Worm (Caenorhabditis elegans) whole organism, L1 larva: Measurements from ENCODE around the gene C17H11.6.

ENCODE experiments used
- C04F5.9 ChIP-seq: sonication (generic microtip); optimal IDR thresholded peaks from 2 replicates; lab custom pipeline; 2016; ENCODE audit warnings: missing genetic modification characterization, missing compliant biosample characterization
- aha-1 ChIP-seq: fragments of 150-350 bp; optimal IDR thresholded peaks from 2 replicates; lab custom pipeline; 2014; ENCODE audit warnings: missing biosample characterization, missing genetic modification characterization
- alr-1 ChIP-seq: fragments of 200-800 bp; sonication (Bioruptor generic); optimal IDR thresholded peaks from 2 replicates; lab custom pipeline; 2018; ENCODE audit warnings: borderline replicate concordance, mild to moderate bottlenecking, missing genetic modification characterization, missing compliant biosample characterization
- ceh-8 ChIP-seq: fragments of 200-800 bp; sonication (Bioruptor generic); optimal IDR thresholded peaks from 2 replicates; lab custom pipeline; 2018; ENCODE audit warnings: mild to moderate bottlenecking, missing genetic modification characterization, moderate library complexity, missing compliant biosample characterization
- ces-1 ChIP-seq: fragments of 150-350 bp; optimal IDR thresholded peaks from 2 replicates; lab custom pipeline; 2014; ENCODE audit warnings: missing biosample characterization, missing genetic modification reagents, missing genetic modification characterization
- dpl-1 ChIP-seq, 3 experiments: fragments of 150-350 bp in 2 of 3; sonication (generic microtip) in 1 of 3; optimal IDR thresholded peaks; 2 replicates each; lab custom pipeline; 2014 to 2017; ENCODE audit warnings: missing biosample characterization in 3 of 3, missing genetic modification characterization in 3 of 3, missing genetic modification reagents in 3 of 3
- dsc-1 ChIP-seq: sonication (generic microtip); optimal IDR thresholded peaks from 2 replicates; lab custom pipeline; 2016; ENCODE audit warnings: mild to moderate bottlenecking, missing genetic modification characterization, missing compliant biosample characterization
- efl-1 ChIP-seq, 4 experiments: fragments of 150-350 bp; optimal IDR thresholded peaks in 3 of 4; peaks in 1 of 4; 1 replicate in 1 of 4; 2 replicates in 3 of 4; lab custom pipeline; 2014; ENCODE audit warnings: missing biosample characterization in 2 of 4, missing genetic modification characterization in 2 of 4, missing genetic modification reagents in 2 of 4
- efl-3 ChIP-seq: fragments of 200-800 bp; sonication (Bioruptor generic); optimal IDR thresholded peaks from 2 replicates; lab custom pipeline; 2018; ENCODE audit warnings: mild to moderate bottlenecking, missing genetic modification characterization, missing compliant biosample characterization
- egl-27 ChIP-seq, 2 experiments: fragments of 150-350 bp in 1 of 2; sonication (generic microtip); optimal IDR thresholded peaks; 3 replicates each; lab custom pipeline; 2017 to 2018; ENCODE audit warnings: missing biosample characterization in 2 of 2, missing genetic modification characterization in 2 of 2, missing genetic modification reagents in 2 of 2
- elt-3 ChIP-seq, 6 experiments: fragments of 150-350 bp in 1 of 6; sonication (generic microtip); optimal IDR thresholded peaks; 2 replicates each; lab custom pipeline; 2017 to 2018; ENCODE audit warnings: missing biosample characterization in 6 of 6, missing genetic modification characterization in 6 of 6, inconsistent platforms in 1 of 6
- ets-5 ChIP-seq: fragments of 200-800 bp; sonication (Bioruptor generic); IDR thresholded peaks from 2 replicates; pipeline ENCODE4 v1.3.6; 2022; ENCODE audit warnings: missing genetic modification characterization, missing compliant biosample characterization
- fkh-10 ChIP-seq: sonication (generic microtip); optimal IDR thresholded peaks from 2 replicates; lab custom pipeline; 2017; ENCODE audit warnings: missing biosample characterization, missing genetic modification reagents, missing genetic modification characterization
- fkh-4 ChIP-seq: sonication (generic microtip); optimal IDR thresholded peaks from 2 replicates; lab custom pipeline; 2016; ENCODE audit warnings: missing compliant biosample characterization, missing genetic modification characterization, borderline replicate concordance
- fos-1 ChIP-seq: fragments of 150-350 bp; optimal IDR thresholded peaks from 2 replicates; lab custom pipeline; 2014; ENCODE audit warnings: missing biosample characterization, missing genetic modification characterization
- grh-1 ChIP-seq: fragments of 200-800 bp; sonication (Bioruptor generic); IDR thresholded peaks from 2 replicates; pipeline ENCODE4 v1.3.6; 2022; ENCODE audit warnings: missing genetic modification reagents, missing genetic modification characterization, missing compliant biosample characterization
- hlh-4 ChIP-seq: sonication (generic microtip); optimal IDR thresholded peaks from 2 replicates; lab custom pipeline; 2016; ENCODE audit warnings: mild to moderate bottlenecking, missing genetic modification characterization, missing compliant biosample characterization
- hpl-2 ChIP-seq: fragments of 150-350 bp; optimal IDR thresholded peaks from 2 replicates; lab custom pipeline; 2014; ENCODE audit warnings: missing biosample characterization, missing genetic modification reagents, missing genetic modification characterization
- jun-1 ChIP-seq: fragments of 150-350 bp; optimal IDR thresholded peaks from 2 replicates; lab custom pipeline; 2014; ENCODE audit warnings: missing biosample characterization, missing genetic modification reagents, missing genetic modification characterization
- lin-13 ChIP-seq: fragments of 150-350 bp; optimal IDR thresholded peaks from 2 replicates; lab custom pipeline; 2014; ENCODE audit warnings: missing biosample characterization, missing genetic modification reagents, missing genetic modification characterization
- lin-14 ChIP-seq: fragments of 200-800 bp; sonication (Bioruptor generic); optimal IDR thresholded peaks from 2 replicates; lab custom pipeline; 2018; ENCODE audit warnings: mild to moderate bottlenecking, missing genetic modification characterization, moderate library complexity, missing compliant biosample characterization
- lin-35 ChIP-seq, 2 experiments: fragments of 150-350 bp; optimal IDR thresholded peaks; 2 replicates each; lab custom pipeline; 2014; ENCODE audit warnings: missing biosample characterization in 2 of 2, missing genetic modification characterization in 2 of 2, missing genetic modification reagents in 2 of 2
- lsy-2 ChIP-seq, 2 experiments: fragments of 150-350 bp; optimal IDR thresholded peaks; 2 replicates each; lab custom pipeline; 2014; ENCODE audit warnings: missing biosample characterization in 2 of 2, missing genetic modification characterization in 2 of 2
- mab-9 ChIP-seq: fragments of 200-800 bp; sonication (Bioruptor generic); IDR thresholded peaks from 2 replicates; pipeline ENCODE4 v1.3.6; 2022; ENCODE audit warnings: missing genetic modification reagents, missing genetic modification characterization, missing compliant biosample characterization
- mdl-1 ChIP-seq, 2 experiments: fragments of 150-350 bp; optimal IDR thresholded peaks; 2 replicates each; lab custom pipeline; 2014 to 2017; ENCODE audit warnings: missing biosample characterization in 2 of 2, missing genetic modification characterization in 2 of 2, inconsistent platforms in 1 of 2
- mef-2 ChIP-seq: fragments of 150-350 bp; optimal IDR thresholded peaks from 2 replicates; lab custom pipeline; 2014; ENCODE audit warnings: missing biosample characterization, missing genetic modification characterization
- mep-1 ChIP-seq: fragments of 150-350 bp; optimal IDR thresholded peaks from 2 replicates; lab custom pipeline; 2014; ENCODE audit warnings: missing biosample characterization, missing genetic modification characterization
- nhr-11 ChIP-seq: fragments of 150-350 bp; optimal IDR thresholded peaks from 2 replicates; lab custom pipeline; 2014; ENCODE audit warnings: missing biosample characterization, missing genetic modification characterization
- nhr-237 ChIP-seq: fragments of 150-350 bp; optimal IDR thresholded peaks from 2 replicates; lab custom pipeline; 2014; ENCODE audit warnings: missing biosample characterization, missing genetic modification characterization
- nhr-47 ChIP-seq: sonication (generic microtip); optimal IDR thresholded peaks from 2 replicates; lab custom pipeline; 2016; ENCODE audit warnings: mild to moderate bottlenecking, missing genetic modification characterization, moderate library complexity, missing compliant biosample characterization
- nhr-85 ChIP-seq: sonication (generic microtip); peaks from one replicate; lab custom pipeline; 2016; ENCODE audit warnings: missing genetic modification characterization, inconsistent platforms, missing compliant biosample characterization
- pag-3 ChIP-seq: sonication (generic microtip); optimal IDR thresholded peaks from 2 replicates; lab custom pipeline; 2017; ENCODE audit warnings: missing genetic modification characterization, mild to moderate bottlenecking, missing compliant biosample characterization, antibody characterized with exemption, borderline replicate concordance; ENCODE audit not compliant: insufficient read depth
- pqm-1 ChIP-seq: sonication (generic microtip); optimal IDR thresholded peaks from 3 replicates; lab custom pipeline; 2017; ENCODE audit warnings: missing biosample characterization, missing genetic modification characterization
- rnt-1 ChIP-seq: sonication (generic microtip); optimal IDR thresholded peaks from 2 replicates; lab custom pipeline; 2016; ENCODE audit warnings: mild to moderate bottlenecking, missing genetic modification characterization, moderate library complexity, missing compliant biosample characterization
- skn-1 ChIP-seq: fragments of 150-350 bp; optimal IDR thresholded peaks from 2 replicates; lab custom pipeline; 2014; ENCODE audit warnings: missing biosample characterization, missing genetic modification characterization
- snu-23 ChIP-seq: sonication (generic microtip); optimal IDR thresholded peaks from 2 replicates; lab custom pipeline; 2016; ENCODE audit warnings: missing genetic modification characterization, missing compliant biosample characterization
- sox-4 ChIP-seq: sonication (generic microtip); optimal IDR thresholded peaks from 2 replicates; lab custom pipeline; 2016; ENCODE audit warnings: missing genetic modification characterization, missing compliant biosample characterization
- sup-37 ChIP-seq: fragments of 200-800 bp; sonication (Bioruptor generic); optimal IDR thresholded peaks from 2 replicates; lab custom pipeline; 2018; ENCODE audit warnings: mild to moderate bottlenecking, missing genetic modification characterization, missing compliant biosample characterization
- tbx-2 ChIP-seq: sonication (generic microtip); optimal IDR thresholded peaks from 2 replicates; lab custom pipeline; 2016; ENCODE audit warnings: missing genetic modification characterization, missing compliant biosample characterization
- tlp-1 ChIP-seq: fragments of 150-350 bp; optimal IDR thresholded peaks from 2 replicates; lab custom pipeline; 2014; ENCODE audit warnings: missing biosample characterization, missing genetic modification characterization
- unc-130 ChIP-seq: fragments of 150-350 bp; optimal IDR thresholded peaks from 2 replicates; lab custom pipeline; 2017; ENCODE audit warnings: missing biosample characterization, missing genetic modification characterization, inconsistent platforms
- unc-62 ChIP-seq: fragments of 150-350 bp; optimal IDR thresholded peaks from 2 replicates; lab custom pipeline; 2014; ENCODE audit warnings: missing biosample characterization, missing genetic modification reagents, missing genetic modification characterization
- unc-86 ChIP-seq: sonication (generic microtip); optimal IDR thresholded peaks from 2 replicates; lab custom pipeline; 2016; ENCODE audit warnings: missing genetic modification characterization, missing compliant biosample characterization
- zag-1 ChIP-seq: fragments of 150-350 bp; optimal IDR thresholded peaks from 2 replicates; lab custom pipeline; 2014; ENCODE audit warnings: missing biosample characterization, missing genetic modification characterization
- zip-4 ChIP-seq: fragments of 200-800 bp; sonication (Bioruptor generic); optimal IDR thresholded peaks from 2 replicates; lab custom pipeline; 2018; ENCODE audit warnings: mild to moderate bottlenecking, missing genetic modification characterization, moderate library complexity, missing compliant biosample characterization
- ztf-11 ChIP-seq, 2 experiments: sonication (generic microtip); optimal IDR thresholded peaks; 2 replicates each; lab custom pipeline; 2016 to 2017; ENCODE audit warnings: missing genetic modification characterization in 2 of 2, missing biosample characterization in 1 of 2, missing compliant biosample characterization in 1 of 2
- ztf-4 ChIP-seq: fragments of 150-350 bp; optimal IDR thresholded peaks from 2 replicates; lab custom pipeline; 2014; ENCODE audit warnings: missing biosample characterization, missing genetic modification characterization

The C17H11.6 gene

DNA sequence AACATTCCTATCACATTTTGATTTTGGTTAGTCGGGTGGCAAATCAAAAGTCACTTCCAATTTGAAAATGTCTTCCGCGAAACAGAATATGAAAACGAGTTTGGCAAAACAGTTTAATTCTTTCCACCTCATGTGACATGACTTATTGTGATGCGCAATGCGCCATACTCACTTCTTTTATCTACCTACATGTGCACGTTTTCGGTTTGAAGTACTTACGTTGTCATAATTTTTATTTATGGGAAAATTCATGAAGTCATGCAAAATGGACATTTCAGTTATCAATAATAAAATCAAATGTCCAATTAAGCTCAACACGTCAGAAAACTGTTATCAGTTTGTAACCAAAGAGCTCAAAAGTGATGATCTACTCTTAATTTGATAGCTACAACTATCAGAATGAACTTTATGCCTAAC lies 35.1 kb upstream of the C17H11.6 start (continued):
- TF ChIP-seq tbx-2 (tag; lab: Kevin White, UChicago) (peak; percentile 65), sup-37 (GFP tag; lab: Kevin White, UChicago) (no peak), snu-23 (GFP tag; lab: Kevin White, UChicago) (peak; percentile 84), C04F5.9 (tag; lab: Kevin White, UChicago) (no peak), tlp-1 (tag; lab: Kevin White, UChicago) (peak; percentile 38), alr-1 (tag; lab: Kevin White, UChicago) (no peak), unc-62 (GFP tag; lab: Kevin White, UChicago) (no peak), nhr-237 (tag; lab: Kevin White, UChicago) (no peak), dpl-1 (GFP tag; optimal IDR thresholded peaks at IDR 0.05; lab: Kevin White, UChicago) (peak in 1 of 3 experiments; percentile 23), hlh-4 (no peak), lin-13 (GFP tag; lab: Kevin White, UChicago) (peak; percentile 7), fkh-10 (GFP tag; lab: Kevin White, UChicago) (no peak), ces-1 (GFP tag; lab: Kevin White, UChicago) (no peak), sox-4 (tag; lab: Kevin White, UChicago) (no peak), grh-1 (GFP tag; lab: Robert Waterston, UW) (peak; percentile 91), hpl-2 (GFP tag; lab: Kevin White, UChicago) (no peak), lin-14 (GFP tag; lab: Kevin White, UChicago) (peak; percentile 84), lin-35 (GFP tag; optimal IDR thresholded peaks at IDR 0.05; lab: Kevin White, UChicago) (peak; percentile 31 to 63), zip-4 (GFP tag; lab: Kevin White, UChicago) (no peak)

DNA sequence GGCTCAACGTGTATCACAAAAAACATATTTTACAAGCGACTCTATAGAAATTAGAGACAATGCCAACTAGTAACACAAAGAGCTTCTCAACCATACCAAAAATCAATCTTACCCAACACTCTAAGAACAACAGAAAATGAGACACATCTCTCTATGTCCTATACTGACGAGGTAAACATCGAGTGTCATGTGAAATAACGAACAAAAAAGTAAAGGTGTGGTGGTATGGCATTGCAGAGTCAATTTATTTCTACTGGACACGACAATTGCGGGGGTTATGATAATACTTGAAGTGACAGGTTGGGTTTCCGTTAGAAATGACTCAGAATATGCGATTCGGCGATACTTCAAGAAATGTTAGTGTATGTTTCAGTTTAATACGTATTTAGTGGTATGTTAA lies 32.9 kb upstream of the C17H11.6 start:
- TF ChIP-seq hpl-2 (GFP tag; lab: Kevin White, UChicago) (no peak), ztf-11 (tag; optimal IDR thresholded peaks at IDR 0.05; lab: Kevin White, UChicago) (no peak), lin-35 (GFP tag; optimal IDR thresholded peaks at IDR 0.05; lab: Kevin White, UChicago) (peak in 1 of 2 experiments; percentile 43), elt-3 (tag; optimal IDR thresholded peaks at IDR 0.05; lab: Kevin White, UChicago) (peak in 1 of 6 experiments; percentile 25)

DNA sequence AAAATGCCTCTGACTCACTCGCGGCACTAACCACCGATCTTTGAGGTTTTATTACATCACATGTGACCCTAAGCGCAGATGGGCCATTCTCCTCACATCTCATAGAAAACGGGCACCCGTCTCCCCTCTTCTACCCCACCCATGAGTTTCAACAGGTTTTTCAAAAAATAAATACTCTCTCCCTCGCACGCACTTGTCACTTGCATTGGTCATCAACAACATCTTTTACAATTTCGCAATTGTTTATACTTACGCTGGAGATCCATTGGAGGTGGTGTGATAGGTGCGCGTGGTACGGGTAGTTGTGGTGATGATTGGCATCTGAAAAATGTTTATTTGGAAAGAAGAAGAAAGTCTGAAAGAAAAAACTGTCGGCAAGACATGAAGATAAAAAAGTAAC lies 32.4 kb upstream of the C17H11.6 start, which contains the start of gene M60.4:
TSS of gene M60.4 (minus strand) at position 321 of the 400 bp plus-strand sequence.
- TF ChIP-seq rnt-1 (tag; lab: Kevin White, UChicago) (peak; percentile 78), lin-14 (GFP tag; lab: Kevin White, UChicago) (peak; percentile 95), ztf-4 (tag; lab: Kevin White, UChicago) (peak; percentile 7), pqm-1 (tag; lab: Kevin White, UChicago) (no peak), efl-1 (optimal IDR thresholded peaks at IDR 0.05; lab: Kevin White, UChicago) (peak; percentile 13 to 38), efl-1 (GFP tag; optimal IDR thresholded peaks at IDR 0.05 in 1 of 2; lab: Kevin White, UChicago) (peak in 1 of 2 experiments; percentile 51), mef-2 (no peak), ztf-11 (tag; optimal IDR thresholded peaks at IDR 0.05; lab: Kevin White, UChicago) (no peak), elt-3 (tag; optimal IDR thresholded peaks at IDR 0.05; lab: Kevin White, UChicago) (peak in 4 of 6 experiments; percentile 71 to 84 (median 77)), aha-1 (tag; lab: Kevin White, UChicago) (no peak), mep-1 (peak; percentile 60), jun-1 (tag; lab: Kevin White, UChicago) (no peak), nhr-47 (tag; lab: Kevin White, UChicago) (peak; percentile 72), efl-3 (no peak), sup-37 (GFP tag; lab: Kevin White, UChicago) (no peak), fkh-4 (tag; lab: Kevin White, UChicago) (no peak), nhr-85 (tag; lab: Kevin White, UChicago) (peak; percentile 98), dsc-1 (tag; lab: Kevin White, UChicago) (peak; percentile 57), egl-27 (tag; optimal IDR thresholded peaks at IDR 0.05; lab: Kevin White, UChicago) (no peak), pag-3 (tag; lab: Kevin White, UChicago) (peak; percentile 47), ceh-8 (GFP tag; lab: Kevin White, UChicago) (no peak), lsy-2 (tag; optimal IDR thresholded peaks at IDR 0.05; lab: Kevin White, UChicago) (peak; percentile 41 to 61), hpl-2 (GFP tag; lab: Kevin White, UChicago) (no peak), zag-1 (tag; lab: Kevin White, UChicago) (no peak), nhr-237 (tag; lab: Kevin White, UChicago) (no peak), nhr-11 (tag; lab: Kevin White, UChicago) (no peak), unc-86 (tag; lab: Kevin White, UChicago) (no peak), fos-1 (tag; lab: Kevin White, UChicago) (peak; percentile 45), mab-9 (GFP tag; lab: Robert Waterston, UW) (no peak), ets-5 (no peak), unc-130 (tag; lab: Kevin White, UChicago) (peak; percentile 70), skn-1 (tag; lab: Kevin White, UChicago) (peak; percentile 89), mdl-1 (tag; optimal IDR thresholded peaks at IDR 0.05; lab: Kevin White, UChicago) (peak in 1 of 2 experiments; percentile 95)
